Worm (Caenorhabditis elegans) whole organism, L4/young adult: ENCODE results near the gene let-711.

Experiments
- W03F9.2 ChIP-seq: fragments of 150-350 bp; optimal IDR thresholded peaks from 2 replicates; lab custom pipeline; 2014; ENCODE audit warnings: missing biosample characterization, missing genetic modification characterization
- dao-5 ChIP-seq: sonication (generic microtip); optimal IDR thresholded peaks from 2 replicates; lab custom pipeline; 2016; ENCODE audit warnings: missing genotype, missing genetic modification characterization, moderate library complexity, missing compliant biosample characterization
- him-1 ChIP-seq: sonication (generic microtip); optimal IDR thresholded peaks from 2 replicates; lab custom pipeline; 2016; ENCODE audit warnings: missing genotype, missing genetic modification reagents, missing genetic modification characterization, missing compliant biosample characterization

DNA sequence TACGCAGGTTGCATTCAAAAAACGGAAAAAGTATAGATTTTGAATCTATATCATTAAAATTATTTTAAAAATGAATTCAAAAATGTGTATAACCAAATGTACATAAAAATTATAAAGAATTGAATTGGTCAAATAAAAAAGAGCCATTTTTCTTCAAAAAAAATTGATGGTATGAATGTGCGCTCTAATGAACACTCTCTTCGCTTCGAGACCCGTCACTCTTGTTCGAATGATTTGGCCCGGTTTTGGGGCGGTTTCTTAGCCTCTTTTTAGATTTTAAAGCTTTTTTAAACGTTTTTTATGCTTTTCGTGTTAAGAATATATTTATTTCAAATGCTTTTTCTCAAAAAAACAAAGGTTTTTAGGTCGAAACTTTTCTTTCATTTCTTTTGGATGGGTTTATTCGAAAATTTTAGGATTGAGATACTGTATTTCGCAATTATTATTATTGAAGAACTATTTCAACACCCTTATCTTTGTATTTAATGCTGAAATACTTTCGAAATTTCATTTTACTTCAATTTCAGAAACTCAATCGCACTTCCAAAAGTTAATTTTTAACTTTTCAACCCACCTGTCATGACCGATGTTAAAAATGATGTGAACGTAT is 16.9 kb upstream of the let-711 start, which contains the start of gene inf-1:
- TF ChIP-seq him-1 (no peak), W03F9.2 (tag; lab: Kevin White, UChicago) (peak; percentile 77), dao-5 (tag; lab: Kevin White, UChicago) (no peak)
